Worm (Caenorhabditis elegans) whole organism, L2 larva: Measurements from ENCODE around the gene ncs-7.

Experiments used
- F13H6.1 ChIP-seq: sonication (generic microtip); optimal IDR thresholded peaks from 2 replicates; lab custom pipeline; 2016; ENCODE audit warnings: missing genetic modification characterization, missing compliant biosample characterization
- R02D3.7 ChIP-seq: fragments of 150-350 bp; optimal IDR thresholded peaks from 2 replicates; lab custom pipeline; 2014; ENCODE audit warnings: missing biosample characterization, missing genetic modification characterization
- egl-27 ChIP-seq: sonication (generic microtip); optimal IDR thresholded peaks from 3 replicates; lab custom pipeline; 2017; ENCODE audit warnings: missing biosample characterization, missing genetic modification reagents, missing genetic modification characterization
- elt-1 ChIP-seq: fragments of 150-350 bp; optimal IDR thresholded peaks from 2 replicates; lab custom pipeline; 2014; ENCODE audit warnings: missing biosample characterization, missing genetic modification characterization
- nhr-12 ChIP-seq: fragments of 150-350 bp; optimal IDR thresholded peaks from 2 replicates; lab custom pipeline; 2014; ENCODE audit warnings: missing biosample characterization, missing genetic modification characterization
- nhr-237 ChIP-seq: fragments of 150-350 bp; optimal IDR thresholded peaks from 2 replicates; lab custom pipeline; 2014; ENCODE audit warnings: missing biosample characterization, missing genetic modification characterization
- snpc-4 ChIP-seq: fragments of 150-350 bp; optimal IDR thresholded peaks from 2 replicates; lab custom pipeline; 2014; ENCODE audit warnings: missing biosample characterization, missing genetic modification characterization
- unc-62 ChIP-seq: fragments of 150-350 bp; optimal IDR thresholded peaks from 2 replicates; lab custom pipeline; 2014; ENCODE audit warnings: missing biosample characterization, missing genetic modification reagents, missing genetic modification characterization
- zag-1 ChIP-seq: fragments of 150-350 bp; optimal IDR thresholded peaks from 2 replicates; lab custom pipeline; 2014; ENCODE audit warnings: missing biosample characterization, missing genetic modification characterization

- TF ChIP-seq elt-1, result no peak
- TF ChIP-seq nhr-12 (tag; lab: Kevin White, UChicago), result no peak
- no peak for TF ChIP-seq nhr-237 (tag; lab: Kevin White, UChicago)
- peak; percentile 63 for TF ChIP-seq zag-1 (tag; lab: Kevin White, UChicago)
- no peak for TF ChIP-seq egl-27 (tag; lab: Kevin White, UChicago)
- no peak for TF ChIP-seq unc-62
- TF ChIP-seq snpc-4 (tag; lab: Kevin White, UChicago), result peak; percentile 16
- TF ChIP-seq F13H6.1, result peak; percentile 61
- TF ChIP-seq R02D3.7 (tag; lab: Kevin White, UChicago), result no peak
Observed at ce11 chrX:17627382-17627781, 13.0 kb downstream of the ncs-7 start.
